Fruit fly (Drosophila melanogaster): Measurements from ENCODE around the gene Cep97.
A peak's percentile ranks its signal among the peaks of the same experiment; 100 is the strongest.

Cep97 gene

dm6 chr2L:3896834-3897143, 29.3 kb downstream of the Cep97 start:
- peak; percentile 83 for TF ChIP-seq Snoo (tag; optimal IDR thresholded peaks at IDR 0.05)
- TF ChIP-seq rn (GFP tag; IDR thresholded peaks at IDR 0.05), result no peak
- TF ChIP-seq CG4496 (GFP tag; IDR thresholded peaks at IDR 0.05), result peak; percentile 86
- no peak for TF ChIP-seq CG10348 (GFP tag; IDR thresholded peaks at IDR 0.05)
- TF ChIP-seq CG8159 (tag; optimal IDR thresholded peaks at IDR 0.05), result peak; percentile 60
- TF ChIP-seq CG12605 (GFP tag; IDR thresholded peaks at IDR 0.05), result no peak; the same call in 1 of the 2 replicates
- TF ChIP-seq CG14655 (GFP tag; optimal IDR thresholded peaks at IDR 0.05), result peak; percentile 29
- peak; percentile 48 for TF ChIP-seq CG17806 (tag; optimal IDR thresholded peaks at IDR 0.05)
- TF ChIP-seq CG8301 (tag; optimal IDR thresholded peaks at IDR 0.05), result peak; percentile 21
- TF ChIP-seq D1 (tag; optimal IDR thresholded peaks at IDR 0.05), result no peak
- peak; percentile 27 for TF ChIP-seq CG34367 (tag; optimal IDR thresholded peaks at IDR 0.05)
- peak; percentile 73; the same call in 1 of the 2 replicates for TF ChIP-seq CG32121 (GFP tag; IDR thresholded peaks at IDR 0.05)
- TF ChIP-seq EcR (GFP tag; optimal IDR thresholded peaks at IDR 0.05), result no peak
- no peak for TF ChIP-seq CG13204 (GFP tag; optimal IDR thresholded peaks at IDR 0.05)
- peak; percentile 22 for TF ChIP-seq Pif1B (GFP tag; optimal IDR thresholded peaks at IDR 0.05)
- TF ChIP-seq Pif1A (GFP tag; optimal IDR thresholded peaks at IDR 0.05), result peak; percentile 24
- no peak for TF ChIP-seq CG9948 (tag; optimal IDR thresholded peaks at IDR 0.05)
- no peak for TF ChIP-seq gl (tag; optimal IDR thresholded peaks at IDR 0.05)
- TF ChIP-seq CG15710 (tag; optimal IDR thresholded peaks at IDR 0.05), result no peak
- TF ChIP-seq fd96Ca (GFP tag; IDR thresholded peaks at IDR 0.05), result peak; percentile 67; the same call in 2 of the 3 replicates
- TF ChIP-seq Ets98B (GFP tag; IDR thresholded peaks at IDR 0.05), result peak; percentile 77

DNA sequence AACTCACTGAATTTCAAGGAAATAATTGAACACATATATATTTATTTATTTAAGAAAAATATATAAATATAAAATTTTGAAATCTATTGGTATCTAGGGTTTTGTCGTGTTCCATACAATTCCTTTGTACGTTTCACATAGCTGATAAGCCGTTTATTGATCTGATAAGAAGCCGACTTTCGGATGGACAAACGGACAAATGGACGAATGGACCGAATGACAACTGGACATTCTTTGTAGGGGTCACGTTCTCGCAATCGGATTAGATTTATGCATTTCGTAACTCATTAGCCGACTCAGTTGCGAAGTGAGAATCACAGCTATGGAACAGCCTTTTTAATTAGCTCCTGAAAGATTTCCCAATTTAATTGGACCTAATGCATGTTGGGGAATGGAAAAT, 30.0 kb downstream of the Cep97 start:
- TF ChIP-seq CG17806 (tag; optimal IDR thresholded peaks at IDR 0.05), result no peak
- TF ChIP-seq CG9948 (tag; optimal IDR thresholded peaks at IDR 0.05), result no peak
- no peak for TF ChIP-seq CG8159 (tag; optimal IDR thresholded peaks at IDR 0.05)
- TF ChIP-seq CG14655 (GFP tag; optimal IDR thresholded peaks at IDR 0.05), result no peak
- no peak for TF ChIP-seq CG10348 (GFP tag; IDR thresholded peaks at IDR 0.05)
- no peak for TF ChIP-seq D1 (tag; optimal IDR thresholded peaks at IDR 0.05)
- TF ChIP-seq CG32121 (GFP tag; IDR thresholded peaks at IDR 0.05), result no peak
- no peak for TF ChIP-seq CG15710 (tag; optimal IDR thresholded peaks at IDR 0.05)
- TF ChIP-seq Snoo (tag; optimal IDR thresholded peaks at IDR 0.05), result no peak
- TF ChIP-seq CG4496 (GFP tag; IDR thresholded peaks at IDR 0.05), result no peak
- TF ChIP-seq CG12605 (GFP tag; IDR thresholded peaks at IDR 0.05), result no peak
- no peak for TF ChIP-seq gl (tag; optimal IDR thresholded peaks at IDR 0.05)
- TF ChIP-seq fd96Ca (GFP tag; IDR thresholded peaks at IDR 0.05), result no peak
- no peak for TF ChIP-seq CG13204 (GFP tag; optimal IDR thresholded peaks at IDR 0.05)
- TF ChIP-seq CG34367 (tag; optimal IDR thresholded peaks at IDR 0.05), result no peak
- TF ChIP-seq Ets98B (GFP tag; IDR thresholded peaks at IDR 0.05), result no peak
- no peak for TF ChIP-seq CG8301 (tag; optimal IDR thresholded peaks at IDR 0.05)
- no peak for TF ChIP-seq Pif1A (GFP tag; optimal IDR thresholded peaks at IDR 0.05)

- TF ChIP-seq CG12605 (GFP tag; IDR thresholded peaks at IDR 0.05), result no peak
- no peak for TF ChIP-seq Pif1B (GFP tag; optimal IDR thresholded peaks at IDR 0.05)
- no peak for TF ChIP-seq D1 (tag; optimal IDR thresholded peaks at IDR 0.05)
- no peak for TF ChIP-seq CG4496 (GFP tag; IDR thresholded peaks at IDR 0.05)
- no peak for TF ChIP-seq CG34367 (tag; optimal IDR thresholded peaks at IDR 0.05)
- TF ChIP-seq CG8159 (tag; optimal IDR thresholded peaks at IDR 0.05), result no peak
- TF ChIP-seq gl (tag; optimal IDR thresholded peaks at IDR 0.05), result no peak
- TF ChIP-seq CG14655 (GFP tag; optimal IDR thresholded peaks at IDR 0.05), result no peak
- no peak for TF ChIP-seq CG15710 (tag; optimal IDR thresholded peaks at IDR 0.05)
- no peak for TF ChIP-seq CG13204 (GFP tag; optimal IDR thresholded peaks at IDR 0.05)
- no peak for TF ChIP-seq Ets98B (GFP tag; IDR thresholded peaks at IDR 0.05)
- TF ChIP-seq CG32121 (GFP tag; IDR thresholded peaks at IDR 0.05), result no peak
These were observed 35.3 kb downstream of the Cep97 start, which contains the start of gene capu for dm6 chr2L:3902760-3903159. TSS of gene capu (minus strand) at chr2L:3902860.

DNA sequence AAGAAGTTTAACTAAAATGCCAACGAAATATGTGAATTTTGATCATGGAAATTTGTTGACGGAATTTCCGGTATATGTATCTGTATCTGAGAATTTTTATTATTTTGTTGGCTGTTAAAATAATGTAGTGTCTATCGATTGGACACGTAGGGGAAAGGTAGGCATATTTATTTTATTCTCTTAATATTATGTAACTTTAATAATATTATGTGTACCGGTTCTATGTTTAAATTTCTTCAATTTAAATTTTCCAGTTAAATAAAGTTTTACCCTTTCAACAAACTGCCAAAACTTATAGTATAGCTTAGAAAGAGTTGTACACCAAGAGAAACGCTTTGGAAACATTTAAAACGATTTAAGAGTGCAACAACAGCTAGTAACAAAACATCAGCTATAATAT, 46.7 kb downstream of the Cep97 start, which contains the start of gene Fpgs2:
TSS of gene Fpgs2 (minus strand) at position 101 of the 400 bp plus-strand sequence.
- TF ChIP-seq CG8301 (tag; optimal IDR thresholded peaks at IDR 0.05) (no peak), CG9948 (tag; optimal IDR thresholded peaks at IDR 0.05) (no peak), D1 (tag; optimal IDR thresholded peaks at IDR 0.05) (no peak), CG32121 (GFP tag; IDR thresholded peaks at IDR 0.05) (no peak), Snoo (tag; optimal IDR thresholded peaks at IDR 0.05) (no peak), CG12605 (GFP tag; IDR thresholded peaks at IDR 0.05) (no peak), Pif1B (GFP tag; optimal IDR thresholded peaks at IDR 0.05) (no peak)

dm6 chr2L:3914655-3915054, 47.2 kb downstream of the Cep97 start:
- TF ChIP-seq fd96Ca (GFP tag; IDR thresholded peaks at IDR 0.05) (no peak), D1 (tag; optimal IDR thresholded peaks at IDR 0.05) (no peak), CG4496 (GFP tag; IDR thresholded peaks at IDR 0.05) (no peak), CG8301 (tag; optimal IDR thresholded peaks at IDR 0.05) (no peak), Snoo (tag; optimal IDR thresholded peaks at IDR 0.05) (no peak)

dm6 chr2L:3916857-3917256, 49.4 kb downstream of the Cep97 start:
- TF ChIP-seq Snoo (tag; optimal IDR thresholded peaks at IDR 0.05), result no peak
- no peak for TF ChIP-seq D1 (tag; optimal IDR thresholded peaks at IDR 0.05)
- TF ChIP-seq Pif1B (GFP tag; optimal IDR thresholded peaks at IDR 0.05), result no peak
- TF ChIP-seq fd96Ca (GFP tag; IDR thresholded peaks at IDR 0.05), result no peak
- no peak for TF ChIP-seq rn (GFP tag; IDR thresholded peaks at IDR 0.05)
- no peak for TF ChIP-seq CG13204 (GFP tag; optimal IDR thresholded peaks at IDR 0.05)
- no peak for TF ChIP-seq CG14655 (GFP tag; optimal IDR thresholded peaks at IDR 0.05)
- TF ChIP-seq CG10348 (GFP tag; IDR thresholded peaks at IDR 0.05), result no peak
- TF ChIP-seq CG8159 (tag; optimal IDR thresholded peaks at IDR 0.05), result no peak
- no peak for TF ChIP-seq Pif1A (GFP tag; optimal IDR thresholded peaks at IDR 0.05)
- TF ChIP-seq CG9948 (tag; optimal IDR thresholded peaks at IDR 0.05), result no peak
- TF ChIP-seq CG15710 (tag; optimal IDR thresholded peaks at IDR 0.05), result no peak
